Worm (Caenorhabditis elegans): ENCODE data around the gene C18B12.4.

The C18B12.4 gene

ce11 chrX:15039696-15040212 lies 648 bp downstream of the C18B12.4 start:
- TF ChIP-seq Y79H2A.3 (GFP tag; conservative IDR thresholded peaks at IDR 0.05): no peak
- TF ChIP-seq aptf-3 (GFP tag; IDR thresholded peaks at IDR 0.05): no peak
- no peak for TF ChIP-seq ztf-3 (GFP tag; optimal IDR thresholded peaks at IDR 0.05)
- TF ChIP-seq him-1 (tag; optimal IDR thresholded peaks at IDR 0.05): no peak
- TF ChIP-seq T26A5.8 (tag; optimal IDR thresholded peaks at IDR 0.05): no peak
- no peak for TF ChIP-seq madf-6 (GFP tag; IDR thresholded peaks at IDR 0.05)
- TF ChIP-seq madf-3 (GFP tag; IDR thresholded peaks at IDR 0.05): no peak

- TF ChIP-seq dpl-1 (GFP tag; optimal IDR thresholded peaks at IDR 0.05) (no peak), attf-3 (GFP tag; conservative IDR thresholded peaks at IDR 0.05) (no peak), mxl-1 (tag; optimal IDR thresholded peaks at IDR 0.05) (no peak), tbp1 (GFP tag; optimal IDR thresholded peaks at IDR 0.05) (no peak), zfh-2 (GFP tag; conservative IDR thresholded peaks at IDR 0.05) (no peak), let-526 (GFP tag; IDR thresholded peaks at IDR 0.05) (no peak), bed-1 (GFP tag; IDR thresholded peaks at IDR 0.05) (no peak), dpff-1 (tag; optimal IDR thresholded peaks at IDR 0.05) (no peak), B0019.2 (GFP tag; conservative IDR thresholded peaks at IDR 0.05) (no peak), D2030.7 (GFP tag; IDR thresholded peaks at IDR 0.05) (no peak)
These were observed 1.2 kb downstream of the C18B12.4 start for ce11 chrX:15039029-15039695.

ce11 chrX:15036287-15036686 lies 4.1 kb downstream of the C18B12.4 start:
- TF ChIP-seq rcor-1 (GFP tag; IDR thresholded peaks at IDR 0.05) (no peak), tlf-1 (GFP tag; optimal IDR thresholded peaks at IDR 0.05) (no peak), bed-2 (GFP tag; IDR thresholded peaks at IDR 0.05) (no peak), chd-7 (tag; optimal IDR thresholded peaks at IDR 0.05) (peak; percentile 41), madf-3 (GFP tag; IDR thresholded peaks at IDR 0.05) (peak; percentile 59; the same call in 1 of the 2 replicates), bed-1 (GFP tag; IDR thresholded peaks at IDR 0.05) (no peak), hmg-20 (GFP tag; IDR thresholded peaks at IDR 0.05) (no peak), attf-5 (GFP tag; optimal IDR thresholded peaks at IDR 0.05) (no peak), F57C9.4 (tag; optimal IDR thresholded peaks at IDR 0.05) (no peak), atf-7 (tag; optimal IDR thresholded peaks at IDR 0.05) (no peak), mxl-1 (tag; optimal IDR thresholded peaks at IDR 0.05) (no peak), F22D6.2 (tag; optimal IDR thresholded peaks at IDR 0.05) (peak; percentile 17), snpc-3.4 (tag; optimal IDR thresholded peaks at IDR 0.05) (no peak), fkh-3 (tag; optimal IDR thresholded peaks at IDR 0.05) (no peak), attf-6 (GFP tag; IDR thresholded peaks at IDR 0.05) (no peak), athp-1 (tag; optimal IDR thresholded peaks at IDR 0.05) (peak; percentile 16), tbx-9 (tag; optimal IDR thresholded peaks at IDR 0.05; ENCODE audit: borderline replicate concordance) (no peak), T07F8.4 (tag; optimal IDR thresholded peaks at IDR 0.05) (no peak), ZK185.1 (tag; optimal IDR thresholded peaks at IDR 0.05; ENCODE audit: poor library complexity, severe bottlenecking) (peak; percentile 19), cebp-1 (GFP tag; IDR thresholded peaks at IDR 0.05) (no peak), cebp-1 (tag; optimal IDR thresholded peaks at IDR 0.05) (peak; percentile 21), lir-1 (GFP tag; conservative IDR thresholded peaks at IDR 0.05) (no peak), F52B5.7 (tag; optimal IDR thresholded peaks at IDR 0.05) (no peak), lin-40 (tag; optimal IDR thresholded peaks at IDR 0.05) (peak; percentile 51), ztf-22 (GFP tag; optimal IDR thresholded peaks at IDR 0.05) (no peak), snpc-1.3 (tag; optimal IDR thresholded peaks at IDR 0.05; ENCODE audit: insufficient read depth) (no peak), nfya-1 (tag; optimal IDR thresholded peaks at IDR 0.05; ENCODE audit: borderline replicate concordance, insufficient read depth) (no peak), F23B12.7 (tag; optimal IDR thresholded peaks at IDR 0.05; ENCODE audit: insufficient read depth) (no peak), rpc-1 (optimal IDR thresholded peaks at IDR 0.05) (no peak), rpc-1 (tag; optimal IDR thresholded peaks at IDR 0.05) (no peak), nfyb-1 (GFP tag; IDR thresholded peaks at IDR 0.05) (peak; percentile 28; the same call in 1 of the 2 replicates), nhr-80 (tag; optimal IDR thresholded peaks at IDR 0.05) (no peak)

Data from whole organism, young adult.